Worm (Caenorhabditis elegans): Measurements from ENCODE around the gene ant-1.4.

The ant-1.4 gene

DNA sequence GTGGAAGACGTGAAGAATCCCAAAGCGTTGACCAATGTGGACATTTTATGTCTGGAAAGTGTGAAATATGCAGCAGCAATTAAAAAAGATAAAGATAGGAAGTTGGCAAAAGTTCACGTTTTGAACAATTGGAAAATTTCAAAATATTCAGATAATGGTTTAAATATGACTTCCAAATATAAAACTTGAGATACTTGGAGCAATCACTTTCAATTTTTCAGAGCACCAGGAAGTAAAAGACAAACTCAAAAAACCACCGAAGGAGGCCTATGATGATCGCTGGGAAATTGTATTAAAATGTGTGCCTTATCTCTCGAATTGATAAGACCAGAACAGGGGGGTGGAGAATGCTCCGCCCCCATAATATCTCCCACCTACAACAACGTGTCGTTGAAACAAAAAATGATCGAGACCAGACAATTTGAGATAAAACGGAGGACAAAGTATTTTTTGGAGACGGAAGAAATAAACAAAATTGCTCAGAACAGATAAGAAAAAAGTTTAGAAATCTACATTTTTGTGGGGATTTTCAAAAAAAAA is 8.3 kb downstream of the ant-1.4 start, which contains the start of gene eppl-1:
Gene eppl-1, minus strand, starts transcription at position 51 of the 540 bp plus-strand sequence.
- TF ChIP-seq dve-1 (tag; optimal IDR thresholded peaks at IDR 0.05; ENCODE audit: insufficient read depth) (peak; percentile 38), ztf-11 (tag; optimal IDR thresholded peaks at IDR 0.05) (no peak), dmd-6 (GFP tag; IDR thresholded peaks at IDR 0.05) (peak; percentile 68), mxl-3 (GFP tag; optimal IDR thresholded peaks at IDR 0.05) (peak; percentile 64), hlh-11 (tag; optimal IDR thresholded peaks at IDR 0.05) (peak; percentile 55), pqm-1 (tag; optimal IDR thresholded peaks at IDR 0.05) (peak; percentile 58), daf-12 (tag; optimal IDR thresholded peaks at IDR 0.05) (no peak), zfp-2 (tag; optimal IDR thresholded peaks at IDR 0.05) (no peak), ctbp-1 (GFP tag; IDR thresholded peaks at IDR 0.05) (no peak), aha-1 (tag) (peak; percentile 49), arid-1 (GFP tag; conservative IDR thresholded peaks at IDR 0.05) (no peak), attf-4 (tag; optimal IDR thresholded peaks at IDR 0.05) (no peak), mdl-1 (tag; optimal IDR thresholded peaks at IDR 0.05) (no peak)

DNA sequence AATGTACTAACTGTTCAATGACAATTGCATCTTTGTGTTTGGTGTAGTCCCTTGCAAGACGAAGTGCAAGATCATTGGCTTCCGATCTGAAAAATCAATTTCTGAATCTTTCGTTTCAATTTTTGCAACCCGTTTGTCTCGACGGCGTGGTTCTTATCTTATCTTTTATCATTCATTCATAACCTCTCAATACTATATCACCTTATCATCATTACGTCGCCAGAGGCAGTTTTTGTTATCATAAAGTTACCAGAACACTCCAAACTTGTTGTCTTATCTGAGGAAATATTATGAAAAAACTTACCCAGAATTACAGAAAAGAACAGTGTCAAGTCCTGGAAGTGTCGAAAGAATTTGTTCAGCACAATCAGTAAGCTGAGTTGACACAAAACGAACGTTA is 9.6 kb downstream of the ant-1.4 start:
- no peak for TF ChIP-seq gei-8 (GFP tag; optimal IDR thresholded peaks at IDR 0.05)
- no peak for TF ChIP-seq nhr-25 (tag; optimal IDR thresholded peaks at IDR 0.05; ENCODE audit: borderline replicate concordance, insufficient read depth)
- no peak for TF ChIP-seq nhr-11 (tag; optimal IDR thresholded peaks at IDR 0.05)
- no peak for TF ChIP-seq zip-11 (GFP tag; IDR thresholded peaks at IDR 0.05)
- peak in 1 of 2 experiments; percentile 23 for TF ChIP-seq mdl-1 (tag; optimal IDR thresholded peaks at IDR 0.05)
- no peak for TF ChIP-seq rbr-2 (tag; optimal IDR thresholded peaks at IDR 0.05)
- TF ChIP-seq tag-97 (GFP tag; IDR thresholded peaks at IDR 0.05) = no peak
- no peak for TF ChIP-seq hlh-30 (tag; optimal IDR thresholded peaks at IDR 0.05; ENCODE audit: insufficient read depth)
- no peak for TF ChIP-seq R02D3.7 (tag; optimal IDR thresholded peaks at IDR 0.05)
- TF ChIP-seq unc-62 (GFP tag; optimal IDR thresholded peaks at IDR 0.05 in 1 of 2) = no peak
- no peak for TF ChIP-seq unc-62 (tag; optimal IDR thresholded peaks at IDR 0.05)
- TF ChIP-seq mes-2 (tag; optimal IDR thresholded peaks at IDR 0.05; ENCODE audit: poor library complexity, severe bottlenecking) = no peak
- TF ChIP-seq ctbp-1 (GFP tag; IDR thresholded peaks at IDR 0.05) = no peak
- TF ChIP-seq duxl-1 (tag; optimal IDR thresholded peaks at IDR 0.05; ENCODE audit: poor library complexity) = no peak
- no peak for TF ChIP-seq F37D6.2 (tag; optimal IDR thresholded peaks at IDR 0.05)
- TF ChIP-seq vab-7 (GFP tag; IDR thresholded peaks at IDR 0.05) = no peak
- TF ChIP-seq cey-2 (tag; optimal IDR thresholded peaks at IDR 0.05; ENCODE audit: borderline replicate concordance, insufficient read depth) = no peak
- no peak for TF ChIP-seq T26A8.4 (GFP tag; IDR thresholded peaks at IDR 0.05)
- no peak for TF ChIP-seq daf-16 (GFP tag; optimal IDR thresholded peaks at IDR 0.05)
- TF ChIP-seq daf-16 (tag; optimal IDR thresholded peaks at IDR 0.05) = peak; percentile 62
- TF ChIP-seq ceh-28 (tag; optimal IDR thresholded peaks at IDR 0.05) = no peak
- TF ChIP-seq lin-39 (tag; optimal IDR thresholded peaks at IDR 0.05) = no peak
- TF ChIP-seq dmd-8 (GFP tag; IDR thresholded peaks at IDR 0.05) = no peak
- no peak for TF ChIP-seq F49E8.2 (tag; optimal IDR thresholded peaks at IDR 0.05; ENCODE audit: borderline replicate concordance)
- TF ChIP-seq ceh-82 (tag; optimal IDR thresholded peaks at IDR 0.05) = no peak
- TF ChIP-seq dmd-6 (GFP tag; IDR thresholded peaks at IDR 0.05) = peak; percentile 60
- no peak for TF ChIP-seq spr-3 (GFP tag; optimal IDR thresholded peaks at IDR 0.05)
- TF ChIP-seq ceh-44 (GFP tag; IDR thresholded peaks at IDR 0.05) = no peak
- TF ChIP-seq zip-2 (tag; optimal IDR thresholded peaks at IDR 0.05) = no peak
- TF ChIP-seq mdt-29 (GFP tag; IDR thresholded peaks at IDR 0.05) = no peak
- TF ChIP-seq zfp-2 (tag; optimal IDR thresholded peaks at IDR 0.05) = no peak
- no peak for TF ChIP-seq pha-4 (GFP tag; IDR thresholded peaks at IDR 0.05)
- no peak for TF ChIP-seq pha-4 (tag; optimal IDR thresholded peaks at IDR 0.05)
- no peak for TF ChIP-seq nhr-41 (GFP tag; IDR thresholded peaks at IDR 0.05)
- no peak for TF ChIP-seq ZK546.5 (tag; optimal IDR thresholded peaks at IDR 0.05)
- TF ChIP-seq daf-8 (GFP tag; IDR thresholded peaks at IDR 0.05) = no peak
- TF ChIP-seq saeg-2 (GFP tag; IDR thresholded peaks at IDR 0.05) = no peak
- TF ChIP-seq nhr-102 (tag; optimal IDR thresholded peaks at IDR 0.05) = no peak
- TF ChIP-seq unc-130 (GFP tag; optimal IDR thresholded peaks at IDR 0.05) = no peak
- TF ChIP-seq nhr-48 (tag; optimal IDR thresholded peaks at IDR 0.05) = no peak
- TF ChIP-seq attf-4 (tag; optimal IDR thresholded peaks at IDR 0.05) = no peak
